2 fruit fly cellular contexts compared by ENCODE assay signal in the genomic region with DNA sequence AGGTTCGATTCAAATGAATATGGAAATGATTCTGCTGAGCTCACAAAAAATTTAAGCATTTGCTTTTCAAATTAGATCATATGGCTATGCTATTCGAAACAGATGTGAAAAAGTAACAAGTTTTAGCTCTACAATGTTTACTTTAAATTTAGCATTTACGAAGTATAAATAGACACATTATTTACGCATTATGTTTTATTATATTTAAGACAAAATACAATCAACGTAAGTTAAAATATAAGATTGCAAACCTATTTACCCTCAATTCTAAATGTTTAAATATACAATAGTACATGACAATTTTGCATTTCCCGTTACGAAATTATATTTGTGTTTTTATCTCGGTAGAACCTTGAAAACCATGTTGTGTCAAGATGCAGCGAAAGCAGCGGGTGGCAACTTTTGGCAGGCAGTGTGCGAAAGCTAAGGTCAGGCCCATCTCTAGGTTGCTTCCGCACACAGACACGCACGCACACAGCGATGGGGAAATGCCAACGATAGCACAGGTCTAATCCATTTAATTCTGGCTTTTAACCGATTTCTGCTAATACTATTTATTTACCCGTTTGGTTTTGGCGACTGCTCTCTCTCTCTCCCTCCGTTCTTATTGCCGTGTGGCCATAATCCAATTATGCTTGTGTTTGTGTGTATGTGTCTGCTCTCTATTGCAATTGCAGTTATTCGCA.
TF ChIP-seq lines count a peak whose summit lies in the region.

No protein-coding gene starts in this region.

TF ChIP-seq in whole organism, embryonic, 481 proteins besides CTCF, POLR2A, EP300 and RAD21 (continued from another document and continues in another):
- peak; percentile 60; the same call in 1 of the 2 replicates for TF ChIP-seq CG32532 (GFP tag; IDR thresholded peaks at IDR 0.05; lab: Robert Waterston, UW)
- no peak for TF ChIP-seq klu (GFP tag; IDR thresholded peaks at IDR 0.05; lab: Robert Waterston, UW)
- peak; percentile 19 for TF ChIP-seq HHEX (GFP tag; optimal IDR thresholded peaks at IDR 0.05; lab: Kevin White, UChicago)
- no peak for TF ChIP-seq Fer1 (GFP tag; optimal IDR thresholded peaks at IDR 0.05; lab: Kevin White, UChicago)
- no peak for TF ChIP-seq gfzf (GFP tag; optimal IDR thresholded peaks at IDR 0.05; lab: Kevin White, UChicago)
- no peak for TF ChIP-seq MTF-1 (GFP tag; optimal IDR thresholded peaks at IDR 0.05; lab: Kevin White, UChicago; ENCODE audit: borderline replicate concordance)
- TF ChIP-seq Vsx1 (GFP tag; optimal IDR thresholded peaks at IDR 0.05; lab: Kevin White, UChicago): peak; percentile 17
- TF ChIP-seq toy (GFP tag; IDR thresholded peaks at IDR 0.05; lab: Robert Waterston, UW): 0 out of 2 replicates have a peak, but pooled peaks have one; percentile 19
- no peak for TF ChIP-seq mam (GFP tag; optimal IDR thresholded peaks at IDR 0.05; lab: Kevin White, UChicago)
- TF ChIP-seq CG9797 (GFP tag; optimal IDR thresholded peaks at IDR 0.05; lab: Kevin White, UChicago): no peak
- no peak for TF ChIP-seq abd-A (tag; optimal IDR thresholded peaks at IDR 0.05; lab: Kevin White, UChicago)
- TF ChIP-seq Chrac-16 (GFP tag; optimal IDR thresholded peaks at IDR 0.05; lab: Kevin White, UChicago): no peak
- TF ChIP-seq gt (GFP tag; IDR thresholded peaks at IDR 0.05; lab: Robert Waterston, UW): no peak
- TF ChIP-seq Ssrp (tag; optimal IDR thresholded peaks at IDR 0.05; lab: Kevin White, UChicago): peak; percentile 45
- TF ChIP-seq wdn (GFP tag; IDR thresholded peaks at IDR 0.05; lab: Robert Waterston, UW): no peak
- no peak for TF ChIP-seq E2f2 (GFP tag; IDR thresholded peaks at IDR 0.05; lab: Robert Waterston, UW)
- TF ChIP-seq Hr3 (GFP tag; optimal IDR thresholded peaks at IDR 0.05; lab: Kevin White, UChicago): peak; percentile 19
- 0 out of 3 replicates have a peak, but pooled peaks have one; percentile 18 for TF ChIP-seq CG34422 (GFP tag; IDR thresholded peaks at IDR 0.05; lab: Robert Waterston, UW)
- peak; percentile 54 for TF ChIP-seq Sox100B (GFP tag; optimal IDR thresholded peaks at IDR 0.05; lab: Kevin White, UChicago)
- TF ChIP-seq Sox102F (GFP tag; optimal IDR thresholded peaks at IDR 0.05; lab: Kevin White, UChicago): peak; percentile 13
- TF ChIP-seq zfh2 (GFP tag; optimal IDR thresholded peaks at IDR 0.05; lab: Kevin White, UChicago): peak; percentile 29
- TF ChIP-seq Gsc (GFP tag; IDR thresholded peaks at IDR 0.05; lab: Robert Waterston, UW): no peak
- no peak for TF ChIP-seq crp (GFP tag; optimal IDR thresholded peaks at IDR 0.05; lab: Kevin White, UChicago)
- no peak for TF ChIP-seq jing (GFP tag; optimal IDR thresholded peaks at IDR 0.05; lab: Kevin White, UChicago)
- TF ChIP-seq Camta (GFP tag; optimal IDR thresholded peaks at IDR 0.05; lab: Kevin White, UChicago): peak; percentile 24
- no peak for TF ChIP-seq tll (GFP tag; optimal IDR thresholded peaks at IDR 0.05; lab: Kevin White, UChicago)
- TF ChIP-seq Sin3A (optimal IDR thresholded peaks at IDR 0.05; lab: Kevin White, UChicago): no peak
- TF ChIP-seq CG6175 (GFP tag; IDR thresholded peaks at IDR 0.05; lab: Robert Waterston, UW): peak; percentile 54; the same call in 1 of the 3 replicates
- TF ChIP-seq Dp (GFP tag; optimal IDR thresholded peaks at IDR 0.05; lab: Kevin White, UChicago): no peak
- no peak for TF ChIP-seq nom (GFP tag; optimal IDR thresholded peaks at IDR 0.05; lab: Kevin White, UChicago)
- TF ChIP-seq ssp (GFP tag; IDR thresholded peaks at IDR 0.05; lab: Robert Waterston, UW): no peak
- TF ChIP-seq CG16813 (GFP tag; IDR thresholded peaks at IDR 0.05; lab: Robert Waterston, UW; ENCODE audit: partially characterized antibody): no peak
- peak; percentile 21 for TF ChIP-seq Hsf (GFP tag; optimal IDR thresholded peaks at IDR 0.05; lab: Kevin White, UChicago)
- peak; percentile 6 for TF ChIP-seq shn (GFP tag; optimal IDR thresholded peaks at IDR 0.05; lab: Kevin White, UChicago)
- peak; percentile 49 for TF ChIP-seq CG2120 (GFP tag; optimal IDR thresholded peaks at IDR 0.05; lab: Kevin White, UChicago)
- no peak for TF ChIP-seq HLH4C (GFP tag; IDR thresholded peaks at IDR 0.05; lab: Robert Waterston, UW; ENCODE audit: partially characterized antibody)
- TF ChIP-seq row (GFP tag; IDR thresholded peaks at IDR 0.05; lab: Robert Waterston, UW): peak; percentile 56
- TF ChIP-seq pan (optimal IDR thresholded peaks at IDR 0.05; lab: Kevin White, UChicago): no peak
- peak in 1 of 2 experiments; percentile 8 for TF ChIP-seq pan (GFP tag; optimal IDR thresholded peaks at IDR 0.05 in 1 of 2, IDR thresholded peaks at IDR 0.05 in 1 of 2)
- TF ChIP-seq fd3F (GFP tag; optimal IDR thresholded peaks at IDR 0.05; lab: Kevin White, UChicago): peak; percentile 20
- TF ChIP-seq Xrp1 (GFP tag; IDR thresholded peaks at IDR 0.05; lab: Robert Waterston, UW): 0 out of 2 replicates have a peak, but pooled peaks have one; percentile 5
- TF ChIP-seq Asciz (GFP tag; optimal IDR thresholded peaks at IDR 0.05; lab: Kevin White, UChicago): peak; percentile 7
- no peak for TF ChIP-seq CG9876 (GFP tag; optimal IDR thresholded peaks at IDR 0.05; lab: Kevin White, UChicago)
- peak; percentile 39; the same call in 1 of the 3 replicates for TF ChIP-seq CG11093 (GFP tag; IDR thresholded peaks at IDR 0.05; lab: Robert Waterston, UW)
- TF ChIP-seq Dip3 (GFP tag; optimal IDR thresholded peaks at IDR 0.05; lab: Kevin White, UChicago): no peak
- TF ChIP-seq CG7357 (GFP tag; IDR thresholded peaks at IDR 0.05; lab: Robert Waterston, UW): 0 out of 3 replicates have a peak, but pooled peaks have one; percentile 5
- TF ChIP-seq Deaf1 (tag; optimal IDR thresholded peaks at IDR 0.05; lab: Kevin White, UChicago): no peak
- TF ChIP-seq CHES-1-like (GFP tag; optimal IDR thresholded peaks at IDR 0.05; lab: Kevin White, UChicago): no peak
- no peak for TF ChIP-seq NfI (GFP tag; optimal IDR thresholded peaks at IDR 0.05; lab: Kevin White, UChicago)
- peak in 1 of 2 experiments; percentile 23 for TF ChIP-seq Hr51 (GFP tag; optimal IDR thresholded peaks at IDR 0.05; lab: Kevin White, UChicago)
- TF ChIP-seq onecut (GFP tag; IDR thresholded peaks at IDR 0.05; lab: Robert Waterston, UW): no peak
- no peak for TF ChIP-seq CG34376 (GFP tag; optimal IDR thresholded peaks at IDR 0.05; lab: Kevin White, UChicago)
- TF ChIP-seq rib (GFP tag; IDR thresholded peaks at IDR 0.05; lab: Robert Waterston, UW): peak; percentile 56; the same call in 1 of the 2 replicates
- TF ChIP-seq Ets65A (GFP tag; lab: Kevin White, UChicago): peak; percentile 5
- no peak for TF ChIP-seq Max (GFP tag; optimal IDR thresholded peaks at IDR 0.05; lab: Kevin White, UChicago)
- TF ChIP-seq Nf-YB (GFP tag; optimal IDR thresholded peaks at IDR 0.05; lab: Kevin White, UChicago): no peak
- TF ChIP-seq dmrt11E (tag; optimal IDR thresholded peaks at IDR 0.05; lab: Kevin White, UChicago): no peak
- TF ChIP-seq twi (tag; optimal IDR thresholded peaks at IDR 0.05; lab: Kevin White, UChicago): no peak
- no peak for TF ChIP-seq Oaz (GFP tag; IDR thresholded peaks at IDR 0.05; lab: Robert Waterston, UW)
- no peak for TF ChIP-seq CG6254 (GFP tag; optimal IDR thresholded peaks at IDR 0.05; lab: Kevin White, UChicago)
- 0 out of 2 replicates have a peak, but pooled peaks have one; percentile 14 for TF ChIP-seq sens-2 (GFP tag; IDR thresholded peaks at IDR 0.05; lab: Robert Waterston, UW)

TF ChIP-seq in whole organism, prepupa, 60 proteins besides CTCF, POLR2A, EP300 and RAD21 (continued from another document):
- TF ChIP-seq CG11762 (GFP tag; optimal IDR thresholded peaks at IDR 0.05; lab: Kevin White, UChicago; ENCODE audit: insufficient read depth) (no peak), Met (GFP tag; optimal IDR thresholded peaks at IDR 0.05; lab: Kevin White, UChicago) (peak; percentile 18), eg (GFP tag; IDR thresholded peaks at IDR 0.05; lab: Robert Waterston, UW) (no peak), Hr39 (GFP tag; optimal IDR thresholded peaks at IDR 0.05; lab: Kevin White, UChicago) (peak; percentile 40), esn (GFP tag; optimal IDR thresholded peaks at IDR 0.05; lab: Kevin White, UChicago) (peak; percentile 28), CG11294 (GFP tag; IDR thresholded peaks at IDR 0.05; lab: Robert Waterston, UW) (no peak), Smox (GFP tag; optimal IDR thresholded peaks at IDR 0.05; lab: Kevin White, UChicago) (no peak), ss (GFP tag; optimal IDR thresholded peaks at IDR 0.05; lab: Kevin White, UChicago) (no peak), CG15336 (GFP tag; IDR thresholded peaks at IDR 0.05; lab: Robert Waterston, UW) (no peak), Sox14 (GFP tag; optimal IDR thresholded peaks at IDR 0.05; lab: Kevin White, UChicago) (peak; percentile 21), Ets96B (tag; optimal IDR thresholded peaks at IDR 0.05; lab: Kevin White, UChicago) (no peak), CG11902 (GFP tag; optimal IDR thresholded peaks at IDR 0.05; lab: Kevin White, UChicago) (no peak), CG3919 (GFP tag; optimal IDR thresholded peaks at IDR 0.05; lab: Kevin White, UChicago) (peak; percentile 17), Gug (GFP tag; IDR thresholded peaks at IDR 0.05; lab: Robert Waterston, UW) (no peak), achi (GFP tag; optimal IDR thresholded peaks at IDR 0.05; lab: Kevin White, UChicago) (no peak), CG6808 (GFP tag; optimal IDR thresholded peaks at IDR 0.05; lab: Kevin White, UChicago) (peak; percentile 13), CG8632 (GFP tag; optimal IDR thresholded peaks at IDR 0.05; lab: Kevin White, UChicago) (no peak), pdm3 (GFP tag; optimal IDR thresholded peaks at IDR 0.05; lab: Kevin White, UChicago) (peak; percentile 34), Eip93F (GFP tag; optimal IDR thresholded peaks at IDR 0.05; lab: Kevin White, UChicago) (no peak), CG3032 (tag; optimal IDR thresholded peaks at IDR 0.05; lab: Kevin White, UChicago) (peak; percentile 46), CG8319 (GFP tag; optimal IDR thresholded peaks at IDR 0.05; lab: Kevin White, UChicago) (no peak), Eip78C (GFP tag; lab: Kevin White, UChicago) (peak; percentile 62), topi (GFP tag; optimal IDR thresholded peaks at IDR 0.05; lab: Kevin White, UChicago) (peak; percentile 12), CG4318 (GFP tag; optimal IDR thresholded peaks at IDR 0.05; lab: Kevin White, UChicago) (no peak), cyc (GFP tag; optimal IDR thresholded peaks at IDR 0.05; lab: Kevin White, UChicago) (peak; percentile 28), Hr4 (GFP tag; optimal IDR thresholded peaks at IDR 0.05; lab: Kevin White, UChicago) (no peak), CG16779 (tag; optimal IDR thresholded peaks at IDR 0.05; lab: Kevin White, UChicago) (no peak), fkh (GFP tag; optimal IDR thresholded peaks at IDR 0.05; lab: Kevin White, UChicago) (no peak), CG10631 (GFP tag; optimal IDR thresholded peaks at IDR 0.05; lab: Kevin White, UChicago) (peak; percentile 18), CG8119 (GFP tag; IDR thresholded peaks at IDR 0.05; lab: Robert Waterston, UW) (no peak), dac (GFP tag; optimal IDR thresholded peaks at IDR 0.05; lab: Kevin White, UChicago) (no peak), spab (GFP tag; optimal IDR thresholded peaks at IDR 0.05; lab: Kevin White, UChicago) (no peak), svp (GFP tag; lab: Kevin White, UChicago) (peak; percentile 83), CG6276 (GFP tag; optimal IDR thresholded peaks at IDR 0.05; lab: Kevin White, UChicago) (no peak), fd59A (GFP tag; optimal IDR thresholded peaks at IDR 0.05; lab: Kevin White, UChicago) (no peak), CG6854 (GFP tag; optimal IDR thresholded peaks at IDR 0.05; lab: Kevin White, UChicago) (no peak), OdsH (GFP tag; optimal IDR thresholded peaks at IDR 0.05; lab: Kevin White, UChicago) (peak; percentile 3), CG31627 (GFP tag; optimal IDR thresholded peaks at IDR 0.05; lab: Kevin White, UChicago) (peak; percentile 6), Lpt (GFP tag; optimal IDR thresholded peaks at IDR 0.05; lab: Kevin White, UChicago) (no peak), vri (GFP tag; optimal IDR thresholded peaks at IDR 0.05; lab: Kevin White, UChicago) (no peak)
TF ChIP-seq in whole organism, prepupa: peak in this region for 23.
